Worm (Caenorhabditis elegans) whole organism, young adult: ENCODE measurements around the gene T27E9.2.

Experiments
- B0019.2 ChIP-seq: fragments of 200-800 bp; sonication (Bioruptor generic); conservative IDR thresholded peaks from 2 replicates; pipeline ENCODE4 v1.3.6; 2022; ENCODE audit warnings: missing genetic modification reagents, missing genetic modification characterization, missing compliant biosample characterization
- B0336.3 ChIP-seq: fragments of 200-800 bp; sonication (Bioruptor generic); IDR thresholded peaks from 2 replicates; pipeline ENCODE4 v1.3.6; 2022; ENCODE audit warnings: missing genetic modification characterization, missing compliant biosample characterization
- C06A6.2 ChIP-seq: fragments of 200-800 bp; sonication (Bioruptor generic); conservative IDR thresholded peaks from 2 replicates; pipeline ENCODE4 v1.3.6; 2022; ENCODE audit warnings: missing genetic modification characterization, missing compliant biosample characterization
- C17E4.6 ChIP-seq: fragments of 200-800 bp; sonication (Bioruptor generic); IDR thresholded peaks from 2 replicates; pipeline ENCODE4 v1.3.6; 2022; ENCODE audit warnings: missing genetic modification reagents, missing genetic modification characterization, missing compliant biosample characterization
- F33H1.4 ChIP-seq: fragments of 200-800 bp; sonication (Bioruptor generic); IDR thresholded peaks from 2 replicates; pipeline ENCODE4 v1.3.6; 2022; ENCODE audit warnings: missing genetic modification reagents, missing genetic modification characterization, missing compliant biosample characterization
- F57A8.1 ChIP-seq: fragments of 200-800 bp; sonication (Bioruptor generic); optimal IDR thresholded peaks from 2 replicates; lab custom pipeline; 2018; ENCODE audit warnings: mild to moderate bottlenecking, missing genetic modification characterization, moderate library complexity, missing compliant biosample characterization
- K12H6.12 ChIP-seq: fragments of 200-800 bp; sonication (Bioruptor generic); optimal IDR thresholded peaks from 2 replicates; lab custom pipeline; 2018; ENCODE audit warnings: mild to moderate bottlenecking, missing genetic modification characterization, missing compliant biosample characterization
- cebp-1 ChIP-seq, 2 experiments: fragments of 200-800 bp in 1 of 2; sonication (Bioruptor generic) in 1 of 2; sonication (generic microtip) in 1 of 2; IDR thresholded peaks in 1 of 2; optimal IDR thresholded peaks in 1 of 2; 2 replicates each; pipeline versions ENCODE4 v1.3.6 to Lab custom; 2017 to 2022; ENCODE audit warnings: missing compliant biosample characterization in 2 of 2, missing genetic modification characterization in 2 of 2, mild to moderate bottlenecking in 1 of 2, missing genetic modification reagents in 1 of 2, moderate library complexity in 1 of 2
- ceh-100 ChIP-seq: fragments of 200-800 bp; sonication (Bioruptor generic); IDR thresholded peaks from 2 replicates; pipeline ENCODE4 v1.3.6; 2022; ENCODE audit warnings: missing genetic modification reagents, missing genetic modification characterization, missing compliant biosample characterization
- ceh-58 ChIP-seq: fragments of 200-800 bp; sonication (Bioruptor generic); IDR thresholded peaks from 2 replicates; pipeline ENCODE4 v1.3.6; 2022; ENCODE audit warnings: missing genetic modification characterization, missing compliant biosample characterization
- ceh-91 ChIP-seq: fragments of 200-800 bp; sonication (Bioruptor generic); IDR thresholded peaks from 2 replicates; pipeline ENCODE4 v1.3.6; 2022; ENCODE audit warnings: missing genetic modification reagents, missing genetic modification characterization, missing compliant biosample characterization
- dox-1 ChIP-seq: fragments of 200-800 bp; sonication (Bioruptor generic); IDR thresholded peaks from 2 replicates; pipeline ENCODE4 v1.3.6; 2022; ENCODE audit warnings: missing genetic modification reagents, missing genetic modification characterization, missing compliant biosample characterization
- efl-1 ChIP-seq: fragments of 150-350 bp; optimal IDR thresholded peaks from 2 replicates; lab custom pipeline; 2014; ENCODE audit warnings: missing biosample characterization, missing genetic modification reagents, missing genetic modification characterization
- egl-44 ChIP-seq: fragments of 200-800 bp; sonication (Bioruptor generic); IDR thresholded peaks from 2 replicates; pipeline ENCODE4 v1.3.6; 2022; ENCODE audit warnings: missing genetic modification reagents, missing genetic modification characterization, missing compliant biosample characterization
- egrh-3 ChIP-seq: fragments of 200-800 bp; sonication (Bioruptor generic); IDR thresholded peaks from 2 replicates; pipeline ENCODE4 v1.3.6; 2022; ENCODE audit warnings: missing genetic modification reagents, missing genetic modification characterization, missing compliant biosample characterization
- ets-4 ChIP-seq: fragments of 200-800 bp; sonication (Bioruptor generic); optimal IDR thresholded peaks from 2 replicates; lab custom pipeline; 2018; ENCODE audit warnings: mild to moderate bottlenecking, missing genetic modification characterization, missing compliant biosample characterization
- him-1 ChIP-seq: sonication (generic microtip); optimal IDR thresholded peaks from 2 replicates; lab custom pipeline; 2016; ENCODE audit warnings: missing genotype, missing genetic modification reagents, missing genetic modification characterization, missing compliant biosample characterization
- hlh-12 ChIP-seq: sonication (generic microtip); optimal IDR thresholded peaks from 2 replicates; lab custom pipeline; 2016; ENCODE audit warnings: missing genetic modification characterization, missing compliant biosample characterization
- hmg-1.2 ChIP-seq: fragments of 200-800 bp; sonication (Bioruptor generic); IDR thresholded peaks from 2 replicates; pipeline ENCODE4 v1.3.6; 2022; ENCODE audit warnings: missing genetic modification reagents, missing genetic modification characterization, missing compliant biosample characterization
- hmg-20 ChIP-seq: fragments of 200-800 bp; sonication (Bioruptor generic); IDR thresholded peaks from 2 replicates; pipeline ENCODE4 v1.3.6; 2022; ENCODE audit warnings: missing genetic modification reagents, missing genetic modification characterization, missing compliant biosample characterization
- lsl-1 ChIP-seq: fragments of 200-800 bp; sonication (Bioruptor generic); optimal IDR thresholded peaks from 2 replicates; lab custom pipeline; 2018; ENCODE audit warnings: mild to moderate bottlenecking, missing genetic modification characterization, moderate library complexity, missing compliant biosample characterization
- lsy-27 ChIP-seq: sonication (generic microtip); optimal IDR thresholded peaks from 2 replicates; lab custom pipeline; 2017; ENCODE audit warnings: missing genetic modification characterization, mild to moderate bottlenecking, missing compliant biosample characterization, antibody characterized with exemption, missing genotype, borderline replicate concordance; ENCODE audit not compliant: insufficient read depth
- madf-10 ChIP-seq: sonication (generic microtip); optimal IDR thresholded peaks from 2 replicates; lab custom pipeline; 2016; ENCODE audit warnings: mild to moderate bottlenecking, missing genetic modification characterization, missing compliant biosample characterization
- madf-3 ChIP-seq: fragments of 200-800 bp; sonication (Bioruptor generic); IDR thresholded peaks from 2 replicates; pipeline ENCODE4 v1.3.6; 2022; ENCODE audit warnings: missing genetic modification reagents, missing genetic modification characterization, missing compliant biosample characterization
- madf-8 ChIP-seq: fragments of 200-800 bp; sonication (Bioruptor generic); conservative IDR thresholded peaks from 2 replicates; pipeline ENCODE4 v1.3.6; 2022; ENCODE audit warnings: missing genetic modification reagents, missing genetic modification characterization, missing compliant biosample characterization
- mes-4 ChIP-seq: sonication (generic microtip); optimal IDR thresholded peaks from 2 replicates; lab custom pipeline; 2016; ENCODE audit warnings: missing genotype, missing genetic modification characterization, missing compliant biosample characterization
- nfyb-1 ChIP-seq: fragments of 200-800 bp; sonication (Bioruptor generic); IDR thresholded peaks from 2 replicates; pipeline ENCODE4 v1.3.6; 2022; ENCODE audit warnings: missing genetic modification reagents, missing genetic modification characterization, missing compliant biosample characterization
- nhr-120 ChIP-seq: fragments of 200-800 bp; sonication (Bioruptor generic); IDR thresholded peaks from 2 replicates; pipeline ENCODE4 v1.3.6; 2022; ENCODE audit warnings: missing genetic modification characterization, missing compliant biosample characterization
- rec-8 ChIP-seq, 2 experiments: sonication (generic microtip); optimal IDR thresholded peaks; 2 replicates each; lab custom pipeline; 2016; ENCODE audit warnings: mild to moderate bottlenecking in 2 of 2, missing genetic modification characterization in 2 of 2, missing genetic modification reagents in 2 of 2, missing genotype in 2 of 2, missing biosample characterization in 1 of 2, missing compliant biosample characterization in 1 of 2, moderate library complexity in 1 of 2
- xnd-1 ChIP-seq: sonication (generic microtip); optimal IDR thresholded peaks from 2 replicates; lab custom pipeline; 2016; ENCODE audit warnings: missing genotype, missing genetic modification reagents, missing genetic modification characterization, missing compliant biosample characterization
- ztf-25 ChIP-seq: fragments of 200-800 bp; sonication (Bioruptor generic); IDR thresholded peaks from 2 replicates; pipeline ENCODE4 v1.3.6; 2022; ENCODE audit warnings: missing genetic modification reagents, missing genetic modification characterization, missing compliant biosample characterization
- ztf-6 ChIP-seq: fragments of 200-800 bp; sonication (Bioruptor generic); IDR thresholded peaks from 2 replicates; pipeline ENCODE4 v1.3.6; 2022; ENCODE audit warnings: missing genetic modification reagents, missing genetic modification characterization, missing compliant biosample characterization

T27E9.2 gene

ce11 chrIII:13434404-13434803 lies 28.0 kb downstream of the T27E9.2 start, which contains the start of gene F45G2.7:
Gene F45G2.7, minus strand, starts transcription at chrIII:13434504.
- TF ChIP-seq ceh-91 (no peak), cebp-1 (GFP tag; IDR thresholded peaks at IDR 0.05; lab: Robert Waterston, UW) (no peak), cebp-1 (tag; optimal IDR thresholded peaks at IDR 0.05; lab: Kevin White, UChicago) (no peak)

ce11 chrIII:13430162-13430561 lies 32.2 kb downstream of the T27E9.2 start, which contains the start of gene trf-1:
Gene trf-1, plus strand, starts transcription at chrIII:13430462.
- TF ChIP-seq hmg-1.2: no peak
- TF ChIP-seq egrh-3: no peak
- TF ChIP-seq nhr-120 (GFP tag; lab: Robert Waterston, UW): no peak
- no peak for TF ChIP-seq madf-3
- no peak for TF ChIP-seq madf-8 (GFP tag; lab: Robert Waterston, UW)
- no peak for TF ChIP-seq ztf-6 (GFP tag; lab: Robert Waterston, UW)
- TF ChIP-seq hlh-12: no peak
- no peak for TF ChIP-seq B0336.3
- TF ChIP-seq ztf-25 (GFP tag; lab: Robert Waterston, UW): no peak
- TF ChIP-seq lsy-27 (tag; lab: Kevin White, UChicago): no peak

ce11 chrIII:13429668-13430067 lies 32.7 kb downstream of the T27E9.2 start, which contains the start of gene bli-5:
Gene bli-5, minus strand, starts transcription at chrIII:13429768.
- TF ChIP-seq rec-8 (tag; optimal IDR thresholded peaks at IDR 0.05; lab: Kevin White, UChicago) (no peak), ztf-6 (GFP tag; lab: Robert Waterston, UW) (no peak), mes-4 (tag; lab: Kevin White, UChicago) (no peak), C06A6.2 (GFP tag; lab: Robert Waterston, UW) (no peak), hlh-12 (no peak), ceh-100 (GFP tag; lab: Robert Waterston, UW) (no peak), egrh-3 (no peak), ceh-58 (no peak), cebp-1 (GFP tag; IDR thresholded peaks at IDR 0.05; lab: Robert Waterston, UW) (no peak), cebp-1 (tag; optimal IDR thresholded peaks at IDR 0.05; lab: Kevin White, UChicago) (no peak), F57A8.1 (no peak), hmg-20 (GFP tag; lab: Robert Waterston, UW) (no peak), F33H1.4 (GFP tag; lab: Robert Waterston, UW) (no peak)

ce11 chrIII:13427817-13428216 lies 34.6 kb downstream of the T27E9.2 start:
- TF ChIP-seq B0019.2 (GFP tag; lab: Robert Waterston, UW) (no peak), him-1 (tag; lab: Kevin White, UChicago) (peak; percentile 30), lsl-1 (GFP tag; lab: Kevin White, UChicago) (peak; percentile 75), K12H6.12 (tag; lab: Kevin White, UChicago) (no peak), ets-4 (GFP tag; lab: Kevin White, UChicago) (no peak), efl-1 (GFP tag; lab: Kevin White, UChicago) (no peak), C17E4.6 (GFP tag; lab: Robert Waterston, UW) (no peak), madf-10 (tag; lab: Kevin White, UChicago) (no peak), F33H1.4 (GFP tag; lab: Robert Waterston, UW) (peak; percentile 52; the same call in 1 of the 2 replicates), egl-44 (no peak), nfyb-1 (GFP tag; lab: Robert Waterston, UW) (no peak), dox-1 (GFP tag; lab: Robert Waterston, UW) (no peak), xnd-1 (tag; lab: Kevin White, UChicago) (peak; percentile 21)
